Worm (Caenorhabditis elegans) whole organism, L1 larva: ENCODE results near the gene spe-49.

Source experiments
- aha-1 ChIP-seq: fragments of 150-350 bp; optimal IDR thresholded peaks from 2 replicates; lab custom pipeline; 2014; ENCODE audit warnings: missing biosample characterization, missing genetic modification characterization
- aly-2 ChIP-seq: fragments of 150-350 bp; optimal IDR thresholded peaks from 2 replicates; lab custom pipeline; 2014; ENCODE audit warnings: missing biosample characterization, missing genetic modification characterization
- ama-1 ChIP-seq: fragments of 150-350 bp; optimal IDR thresholded peaks from 2 replicates; lab custom pipeline; 2014
- blmp-1 ChIP-seq: fragments of 150-350 bp; optimal IDR thresholded peaks from 2 replicates; lab custom pipeline; 2014; ENCODE audit warnings: missing biosample characterization, missing genetic modification characterization
- ceh-8 ChIP-seq: fragments of 200-800 bp; sonication (Bioruptor generic); optimal IDR thresholded peaks from 2 replicates; lab custom pipeline; 2018; ENCODE audit warnings: mild to moderate bottlenecking, missing genetic modification characterization, moderate library complexity, missing compliant biosample characterization
- ceh-88 ChIP-seq: fragments of 200-800 bp; sonication (Bioruptor generic); IDR thresholded peaks from 2 replicates; pipeline ENCODE4 v1.3.6; 2022; ENCODE audit warnings: missing genetic modification characterization, missing compliant biosample characterization
- dpl-1 ChIP-seq, 3 experiments: fragments of 150-350 bp in 2 of 3; sonication (generic microtip) in 1 of 3; optimal IDR thresholded peaks; 2 replicates each; lab custom pipeline; 2014 to 2017; ENCODE audit warnings: missing biosample characterization in 3 of 3, missing genetic modification characterization in 3 of 3, missing genetic modification reagents in 3 of 3
- efl-1 ChIP-seq, 4 experiments: fragments of 150-350 bp; optimal IDR thresholded peaks in 3 of 4; peaks in 1 of 4; 1 replicate in 1 of 4; 2 replicates in 3 of 4; lab custom pipeline; 2014; ENCODE audit warnings: missing biosample characterization in 2 of 4, missing genetic modification characterization in 2 of 4, missing genetic modification reagents in 2 of 4
- efl-3 ChIP-seq: fragments of 200-800 bp; sonication (Bioruptor generic); optimal IDR thresholded peaks from 2 replicates; lab custom pipeline; 2018; ENCODE audit warnings: mild to moderate bottlenecking, missing genetic modification characterization, missing compliant biosample characterization
- egl-13 ChIP-seq: sonication (generic microtip); optimal IDR thresholded peaks from 2 replicates; lab custom pipeline; 2016; ENCODE audit warnings: missing genotype, missing genetic modification reagents, missing genetic modification characterization, missing compliant biosample characterization
- elt-2 ChIP-seq: sonication (generic microtip); optimal IDR thresholded peaks from 2 replicates; lab custom pipeline; 2016; ENCODE audit warnings: missing genetic modification characterization, mild to moderate bottlenecking, inconsistent platforms, missing compliant biosample characterization, missing genetic modification reagents
- elt-3 ChIP-seq, 6 experiments: fragments of 150-350 bp in 1 of 6; sonication (generic microtip); optimal IDR thresholded peaks; 2 replicates each; lab custom pipeline; 2017 to 2018; ENCODE audit warnings: missing biosample characterization in 6 of 6, missing genetic modification characterization in 6 of 6, inconsistent platforms in 1 of 6
- fkh-4 ChIP-seq: sonication (generic microtip); optimal IDR thresholded peaks from 2 replicates; lab custom pipeline; 2016; ENCODE audit warnings: missing compliant biosample characterization, missing genetic modification characterization, borderline replicate concordance
- fos-1 ChIP-seq: fragments of 150-350 bp; optimal IDR thresholded peaks from 2 replicates; lab custom pipeline; 2014; ENCODE audit warnings: missing biosample characterization, missing genetic modification characterization
- grh-1 ChIP-seq: fragments of 200-800 bp; sonication (Bioruptor generic); IDR thresholded peaks from 2 replicates; pipeline ENCODE4 v1.3.6; 2022; ENCODE audit warnings: missing genetic modification reagents, missing genetic modification characterization, missing compliant biosample characterization
- lin-13 ChIP-seq: fragments of 150-350 bp; optimal IDR thresholded peaks from 2 replicates; lab custom pipeline; 2014; ENCODE audit warnings: missing biosample characterization, missing genetic modification reagents, missing genetic modification characterization
- lin-14 ChIP-seq: fragments of 200-800 bp; sonication (Bioruptor generic); optimal IDR thresholded peaks from 2 replicates; lab custom pipeline; 2018; ENCODE audit warnings: mild to moderate bottlenecking, missing genetic modification characterization, moderate library complexity, missing compliant biosample characterization
- lin-15B ChIP-seq: fragments of 150-350 bp; sonication (generic microtip); optimal IDR thresholded peaks from 3 replicates; lab custom pipeline; 2014; ENCODE audit warnings: missing biosample characterization, missing genetic modification characterization
- lin-35 ChIP-seq, 2 experiments: fragments of 150-350 bp; optimal IDR thresholded peaks; 2 replicates each; lab custom pipeline; 2014; ENCODE audit warnings: missing biosample characterization in 2 of 2, missing genetic modification characterization in 2 of 2, missing genetic modification reagents in 2 of 2
- lir-3 ChIP-seq: sonication (generic microtip); optimal IDR thresholded peaks from 2 replicates; lab custom pipeline; 2016; ENCODE audit warnings: mild to moderate bottlenecking, missing genetic modification characterization, moderate library complexity, missing compliant biosample characterization; ENCODE audit not compliant: poor library complexity
- lsy-2 ChIP-seq, 2 experiments: fragments of 150-350 bp; optimal IDR thresholded peaks; 2 replicates each; lab custom pipeline; 2014; ENCODE audit warnings: missing biosample characterization in 2 of 2, missing genetic modification characterization in 2 of 2
- mab-9 ChIP-seq: fragments of 200-800 bp; sonication (Bioruptor generic); IDR thresholded peaks from 2 replicates; pipeline ENCODE4 v1.3.6; 2022; ENCODE audit warnings: missing genetic modification reagents, missing genetic modification characterization, missing compliant biosample characterization
- mdl-1 ChIP-seq, 2 experiments: fragments of 150-350 bp; optimal IDR thresholded peaks; 2 replicates each; lab custom pipeline; 2014 to 2017; ENCODE audit warnings: missing biosample characterization in 2 of 2, missing genetic modification characterization in 2 of 2, inconsistent platforms in 1 of 2
- mef-2 ChIP-seq: fragments of 150-350 bp; optimal IDR thresholded peaks from 2 replicates; lab custom pipeline; 2014; ENCODE audit warnings: missing biosample characterization, missing genetic modification characterization
- mep-1 ChIP-seq: fragments of 150-350 bp; optimal IDR thresholded peaks from 2 replicates; lab custom pipeline; 2014; ENCODE audit warnings: missing biosample characterization, missing genetic modification characterization
- nhr-11 ChIP-seq: fragments of 150-350 bp; optimal IDR thresholded peaks from 2 replicates; lab custom pipeline; 2014; ENCODE audit warnings: missing biosample characterization, missing genetic modification characterization
- nhr-12 ChIP-seq: sonication (generic microtip); optimal IDR thresholded peaks from 2 replicates; lab custom pipeline; 2017; ENCODE audit warnings: missing biosample characterization, missing genetic modification characterization
- nhr-19 ChIP-seq: fragments of 200-800 bp; sonication (Bioruptor generic); conservative IDR thresholded peaks from 2 replicates; pipeline ENCODE4 v1.3.6; 2022; ENCODE audit warnings: missing genetic modification characterization, missing compliant biosample characterization
- nhr-20 ChIP-seq: sonication (generic microtip); optimal IDR thresholded peaks from 2 replicates; lab custom pipeline; 2016; ENCODE audit warnings: mild to moderate bottlenecking, missing genetic modification characterization, missing compliant biosample characterization
- nhr-237 ChIP-seq: fragments of 150-350 bp; optimal IDR thresholded peaks from 2 replicates; lab custom pipeline; 2014; ENCODE audit warnings: missing biosample characterization, missing genetic modification characterization
- nhr-28 ChIP-seq: fragments of 150-350 bp; optimal IDR thresholded peaks from 2 replicates; lab custom pipeline; 2014; ENCODE audit warnings: missing biosample characterization, missing genetic modification characterization
- nhr-76 ChIP-seq: sonication (generic microtip); optimal IDR thresholded peaks from 2 replicates; lab custom pipeline; 2017; ENCODE audit warnings: missing biosample characterization, missing genetic modification characterization
- nhr-77 ChIP-seq: fragments of 150-350 bp; optimal IDR thresholded peaks from 2 replicates; lab custom pipeline; 2014; ENCODE audit warnings: missing biosample characterization, missing genetic modification characterization
- nhr-85 ChIP-seq: sonication (generic microtip); peaks from one replicate; lab custom pipeline; 2016; ENCODE audit warnings: missing genetic modification characterization, inconsistent platforms, missing compliant biosample characterization
- nhr-90 ChIP-seq: sonication (generic microtip); optimal IDR thresholded peaks from 2 replicates; lab custom pipeline; 2016; ENCODE audit warnings: mild to moderate bottlenecking, missing genetic modification characterization, missing compliant biosample characterization; ENCODE audit not compliant: poor library complexity
- pag-3 ChIP-seq: sonication (generic microtip); optimal IDR thresholded peaks from 2 replicates; lab custom pipeline; 2017; ENCODE audit warnings: missing genetic modification characterization, mild to moderate bottlenecking, missing compliant biosample characterization, antibody characterized with exemption, borderline replicate concordance; ENCODE audit not compliant: insufficient read depth
- pax-3 ChIP-seq: fragments of 200-800 bp; sonication (Bioruptor generic); optimal IDR thresholded peaks from 2 replicates; lab custom pipeline; 2018; ENCODE audit warnings: mild to moderate bottlenecking, missing genetic modification characterization, moderate library complexity, missing compliant biosample characterization
- pqm-1 ChIP-seq: sonication (generic microtip); optimal IDR thresholded peaks from 3 replicates; lab custom pipeline; 2017; ENCODE audit warnings: missing biosample characterization, missing genetic modification characterization
- snpc-4 ChIP-seq: fragments of 150-350 bp; optimal IDR thresholded peaks from 2 replicates; lab custom pipeline; 2014; ENCODE audit warnings: missing biosample characterization, missing genetic modification characterization
- snu-23 ChIP-seq: sonication (generic microtip); optimal IDR thresholded peaks from 2 replicates; lab custom pipeline; 2016; ENCODE audit warnings: missing genetic modification characterization, missing compliant biosample characterization
- sox-4 ChIP-seq: sonication (generic microtip); optimal IDR thresholded peaks from 2 replicates; lab custom pipeline; 2016; ENCODE audit warnings: missing genetic modification characterization, missing compliant biosample characterization
- sptf-1 ChIP-seq: fragments of 150-350 bp; optimal IDR thresholded peaks from 2 replicates; lab custom pipeline; 2014; ENCODE audit warnings: missing biosample characterization, missing genetic modification characterization
- tbx-2 ChIP-seq: sonication (generic microtip); optimal IDR thresholded peaks from 2 replicates; lab custom pipeline; 2016; ENCODE audit warnings: missing genetic modification characterization, missing compliant biosample characterization
- tlp-1 ChIP-seq: fragments of 150-350 bp; optimal IDR thresholded peaks from 2 replicates; lab custom pipeline; 2014; ENCODE audit warnings: missing biosample characterization, missing genetic modification characterization
- unc-130 ChIP-seq: fragments of 150-350 bp; optimal IDR thresholded peaks from 2 replicates; lab custom pipeline; 2017; ENCODE audit warnings: missing biosample characterization, missing genetic modification characterization, inconsistent platforms
- unc-86 ChIP-seq: sonication (generic microtip); optimal IDR thresholded peaks from 2 replicates; lab custom pipeline; 2016; ENCODE audit warnings: missing genetic modification characterization, missing compliant biosample characterization
- vab-15 ChIP-seq: sonication (generic microtip); optimal IDR thresholded peaks from 2 replicates; lab custom pipeline; 2017; ENCODE audit warnings: missing genotype, mild to moderate bottlenecking, missing genetic modification characterization, missing compliant biosample characterization
- zag-1 ChIP-seq: fragments of 150-350 bp; optimal IDR thresholded peaks from 2 replicates; lab custom pipeline; 2014; ENCODE audit warnings: missing biosample characterization, missing genetic modification characterization
- zip-4 ChIP-seq: fragments of 200-800 bp; sonication (Bioruptor generic); optimal IDR thresholded peaks from 2 replicates; lab custom pipeline; 2018; ENCODE audit warnings: mild to moderate bottlenecking, missing genetic modification characterization, moderate library complexity, missing compliant biosample characterization
- ztf-11 ChIP-seq, 2 experiments: sonication (generic microtip); optimal IDR thresholded peaks; 2 replicates each; lab custom pipeline; 2016 to 2017; ENCODE audit warnings: missing genetic modification characterization in 2 of 2, missing biosample characterization in 1 of 2, missing compliant biosample characterization in 1 of 2

spe-49 gene

ce11 chrV:6246454-6246981, 34.6 kb upstream of the spe-49 start, which contains the start of gene dmd-7 (continued):
- TF ChIP-seq egl-13 (tag; lab: Kevin White, UChicago), result peak; percentile 53
- peak; percentile 83 for TF ChIP-seq unc-86 (tag; lab: Kevin White, UChicago)
- no peak for TF ChIP-seq ama-1 (lab: Kevin White, UChicago)
- peak; percentile 37 for TF ChIP-seq efl-3 (GFP tag; lab: Kevin White, UChicago)
- peak; percentile 60; the same call in 1 of the 2 replicates for TF ChIP-seq ceh-88 (GFP tag; lab: Robert Waterston, UW)
- peak; percentile 64 to 96 (median 90) for TF ChIP-seq elt-3 (tag; optimal IDR thresholded peaks at IDR 0.05; lab: Kevin White, UChicago)
- TF ChIP-seq pag-3, result no peak
- TF ChIP-seq aly-2, result no peak
- TF ChIP-seq blmp-1, result peak; percentile 86
- peak; percentile 4 for TF ChIP-seq zip-4 (GFP tag; lab: Kevin White, UChicago)
- TF ChIP-seq zag-1, result no peak
- peak; percentile 64 for TF ChIP-seq fos-1
- TF ChIP-seq nhr-76, result peak; percentile 58
- TF ChIP-seq lin-15B (tag; lab: Kevin White, UChicago), result no peak
- 0 out of 2 replicates have a peak, but pooled peaks have one; percentile 40 for TF ChIP-seq mab-9 (GFP tag; lab: Robert Waterston, UW)
- no peak for TF ChIP-seq nhr-12 (tag; lab: Kevin White, UChicago)
- peak; percentile 85 for TF ChIP-seq unc-130
- peak; percentile 82 to 84 for TF ChIP-seq lsy-2 (tag; optimal IDR thresholded peaks at IDR 0.05; lab: Kevin White, UChicago)
- TF ChIP-seq tlp-1 (tag; lab: Kevin White, UChicago), result no peak
- TF ChIP-seq nhr-237 (tag; lab: Kevin White, UChicago), result peak; percentile 48
- no peak for TF ChIP-seq sptf-1 (tag; lab: Kevin White, UChicago)
- TF ChIP-seq ceh-8 (GFP tag; lab: Kevin White, UChicago), result peak; percentile 31
- peak; percentile 90 for TF ChIP-seq sox-4 (tag; lab: Kevin White, UChicago)
- peak; percentile 78 for TF ChIP-seq nhr-11
- TF ChIP-seq lin-35 (GFP tag; optimal IDR thresholded peaks at IDR 0.05; lab: Kevin White, UChicago), result peak; percentile 71 to 75
- no peak for TF ChIP-seq nhr-28 (tag; lab: Kevin White, UChicago)
- peak; percentile 49 for TF ChIP-seq snpc-4 (tag; lab: Kevin White, UChicago)
- TF ChIP-seq mef-2 (tag; lab: Kevin White, UChicago), result no peak
- TF ChIP-seq fkh-4, result no peak
- peak; percentile 79 for TF ChIP-seq nhr-77
- peak; percentile 29 to 43 (median 43) for TF ChIP-seq dpl-1 (GFP tag; optimal IDR thresholded peaks at IDR 0.05; lab: Kevin White, UChicago)
- no peak for TF ChIP-seq vab-15 (tag; lab: Kevin White, UChicago)
- no peak for TF ChIP-seq pqm-1 (tag; lab: Kevin White, UChicago)

ce11 chrV:6247397-6247796, 33.8 kb upstream of the spe-49 start:
- peak; percentile 75 for TF ChIP-seq nhr-90
- peak; percentile 21 for TF ChIP-seq lir-3 (tag; lab: Kevin White, UChicago)
- peak in 1 of 2 experiments; percentile 70 for TF ChIP-seq lin-35 (GFP tag; optimal IDR thresholded peaks at IDR 0.05; lab: Kevin White, UChicago)
- peak; percentile 40 for TF ChIP-seq sox-4 (tag; lab: Kevin White, UChicago)
- peak; percentile 65 to 81 for TF ChIP-seq lsy-2 (tag; optimal IDR thresholded peaks at IDR 0.05; lab: Kevin White, UChicago)
- TF ChIP-seq nhr-77, result no peak
- TF ChIP-seq lin-14 (GFP tag; lab: Kevin White, UChicago), result peak; percentile 78
- peak; percentile 87 for TF ChIP-seq nhr-20
- peak in 1 of 2 experiments; percentile 7 for TF ChIP-seq efl-1 (optimal IDR thresholded peaks at IDR 0.05; lab: Kevin White, UChicago)
- no peak for TF ChIP-seq efl-1 (GFP tag; optimal IDR thresholded peaks at IDR 0.05 in 1 of 2; lab: Kevin White, UChicago)
- TF ChIP-seq snu-23, result peak; percentile 59
- peak; percentile 73 for TF ChIP-seq nhr-19 (GFP tag; lab: Robert Waterston, UW)
- TF ChIP-seq elt-2 (tag; lab: Kevin White, UChicago), result peak; percentile 74
- TF ChIP-seq unc-130, result peak; percentile 64
- TF ChIP-seq ztf-11 (tag; optimal IDR thresholded peaks at IDR 0.05; lab: Kevin White, UChicago), result no peak
- TF ChIP-seq lin-13 (GFP tag; lab: Kevin White, UChicago), result peak; percentile 2
- TF ChIP-seq nhr-237 (tag; lab: Kevin White, UChicago), result no peak
- peak; percentile 65 for TF ChIP-seq blmp-1
- TF ChIP-seq grh-1 (GFP tag; lab: Robert Waterston, UW), result peak; percentile 47; the same call in 1 of the 2 replicates
- TF ChIP-seq mdl-1 (tag; optimal IDR thresholded peaks at IDR 0.05; lab: Kevin White, UChicago), result peak in 1 of 2 experiments; percentile 44
- TF ChIP-seq nhr-28 (tag; lab: Kevin White, UChicago), result no peak
- peak; percentile 36 for TF ChIP-seq mep-1 (tag; lab: Kevin White, UChicago)
- TF ChIP-seq tbx-2 (tag; lab: Kevin White, UChicago), result peak; percentile 50
- peak; percentile 43 for TF ChIP-seq aha-1 (tag; lab: Kevin White, UChicago)
- no peak for TF ChIP-seq pax-3 (tag; lab: Kevin White, UChicago)
- TF ChIP-seq nhr-76, result no peak
- peak; percentile 98 for TF ChIP-seq nhr-85 (tag; lab: Kevin White, UChicago)
